Worm (Caenorhabditis elegans) whole organism, young adult: ENCODE measurements around the gene srb-12.

ENCODE experiments used
- B0019.2 ChIP-seq: fragments of 200-800 bp; sonication (Bioruptor generic); conservative IDR thresholded peaks from 2 replicates; pipeline ENCODE4 v1.3.6; 2022; ENCODE audit warnings: missing genetic modification reagents, missing genetic modification characterization, missing compliant biosample characterization
- K11D2.4 ChIP-seq: fragments of 200-800 bp; sonication (Bioruptor generic); IDR thresholded peaks from 2 replicates; pipeline ENCODE4 v1.3.6; 2022; ENCODE audit warnings: missing genetic modification reagents, missing genetic modification characterization, missing compliant biosample characterization
- Y53G8AR.9 ChIP-seq: fragments of 200-800 bp; sonication (Bioruptor generic); conservative IDR thresholded peaks from 2 replicates; pipeline ENCODE4 v1.3.6; 2022; ENCODE audit warnings: missing genetic modification reagents, missing genetic modification characterization, missing compliant biosample characterization
- ama-1 ChIP-seq, 3 experiments: fragments of 150-350 bp in 1 of 3; sonication (generic microtip) in 2 of 3; optimal IDR thresholded peaks; 2 replicates each; lab custom pipeline; 2014 to 2018; ENCODE audit warnings: missing biosample characterization in 2 of 3, missing genetic modification characterization in 2 of 3, missing genetic modification reagents in 2 of 3
- bed-1 ChIP-seq: fragments of 200-800 bp; sonication (Bioruptor generic); IDR thresholded peaks from 2 replicates; pipeline ENCODE4 v1.3.6; 2022; ENCODE audit warnings: missing genetic modification reagents, missing genetic modification characterization, missing compliant biosample characterization
- dpl-1 ChIP-seq: fragments of 150-350 bp; optimal IDR thresholded peaks from 2 replicates; lab custom pipeline; 2014; ENCODE audit warnings: missing biosample characterization, missing genetic modification reagents, missing genetic modification characterization
- mxl-1 ChIP-seq: sonication (generic microtip); optimal IDR thresholded peaks from 2 replicates; lab custom pipeline; 2016; ENCODE audit warnings: missing genetic modification characterization, missing compliant biosample characterization
- nfyb-1 ChIP-seq: fragments of 200-800 bp; sonication (Bioruptor generic); IDR thresholded peaks from 2 replicates; pipeline ENCODE4 v1.3.6; 2022; ENCODE audit warnings: missing genetic modification reagents, missing genetic modification characterization, missing compliant biosample characterization
- pha-4 ChIP-seq: fragments of 150-350 bp; sonication (generic microtip); optimal IDR thresholded peaks from 2 replicates; lab custom pipeline; 2014; ENCODE audit warnings: missing biosample characterization, missing genetic modification reagents, missing genetic modification characterization
- unc-62 ChIP-seq: fragments of 150-350 bp; optimal IDR thresholded peaks from 2 replicates; lab custom pipeline; 2014; ENCODE audit warnings: missing biosample characterization, missing genetic modification reagents, missing genetic modification characterization

ce11 chrII:5187934-5188333 lies 33.5 kb upstream of the srb-12 start:
- TF ChIP-seq unc-62 (GFP tag; lab: Kevin White, UChicago) (no peak), mxl-1 (no peak), nfyb-1 (GFP tag; lab: Robert Waterston, UW) (no peak), pha-4 (no peak), Y53G8AR.9 (no peak), K11D2.4 (no peak), bed-1 (GFP tag; lab: Robert Waterston, UW) (no peak), dpl-1 (GFP tag; lab: Kevin White, UChicago) (no peak), ama-1 (optimal IDR thresholded peaks at IDR 0.05; lab: Kevin White, UChicago) (no peak), ama-1 (GFP tag; optimal IDR thresholded peaks at IDR 0.05; lab: Kevin White, UChicago) (no peak), B0019.2 (GFP tag; lab: Robert Waterston, UW) (no peak)
